Fruit fly (Drosophila melanogaster) whole organism, prepupa: ENCODE data around the gene CG8031.
A peak's percentile ranks its signal among the peaks of the same experiment; 100 is the strongest.

Experiments used
- CG10631 ChIP-seq: fragments of 200-800 bp; sonication (Bioruptor generic); optimal IDR thresholded peaks from 2 replicates; lab custom pipeline; 2016; ENCODE audit warnings: missing biosample characterization, missing genetic modification characterization
- CG10669 ChIP-seq: fragments of 200-800 bp; sonication (Bioruptor generic); optimal IDR thresholded peaks from 3 replicates; lab custom pipeline; 2018; ENCODE audit warnings: missing biosample characterization, mild to moderate bottlenecking, missing genetic modification characterization, moderate library complexity
- CG11294 ChIP-seq: fragments of 200-800 bp; sonication (Bioruptor generic); IDR thresholded peaks from 2 replicates; pipeline ENCODE4 v1.3.6; 2022; ENCODE audit warnings: missing biosample characterization, missing genetic modification characterization
- CG11902 ChIP-seq: fragments of 200-800 bp; sonication (Bioruptor generic); optimal IDR thresholded peaks from 3 replicates; lab custom pipeline; 2016; ENCODE audit warnings: missing biosample characterization, missing genetic modification characterization
- CG15336 ChIP-seq: fragments of 200-800 bp; sonication (Bioruptor generic); IDR thresholded peaks from 2 replicates; pipeline ENCODE4 v1.3.6; 2022; ENCODE audit warnings: missing biosample characterization, missing genetic modification characterization
- CG1621 ChIP-seq: fragments of 200-800 bp; sonication (Bioruptor generic); optimal IDR thresholded peaks from 3 replicates; lab custom pipeline; 2018; ENCODE audit warnings: missing biosample characterization, mild to moderate bottlenecking, missing genetic modification characterization
- CG16779 ChIP-seq: fragments of 200-800 bp; sonication (Bioruptor generic); optimal IDR thresholded peaks from 3 replicates; lab custom pipeline; 2017; ENCODE audit warnings: missing biosample characterization, mild to moderate bottlenecking, missing genetic modification characterization
- CG3032 ChIP-seq: fragments of 200-800 bp; optimal IDR thresholded peaks from 2 replicates; lab custom pipeline; 2019; ENCODE audit warnings: missing biosample characterization, mild to moderate bottlenecking, missing genetic modification characterization, moderate library complexity
- CG32006 ChIP-seq: fragments of 200-800 bp; sonication (Bioruptor generic); optimal IDR thresholded peaks from 3 replicates; lab custom pipeline; 2017; ENCODE audit warnings: missing biosample characterization, mild to moderate bottlenecking, missing genetic modification characterization
- CG3919 ChIP-seq: fragments of 200-800 bp; sonication (Bioruptor generic); optimal IDR thresholded peaks from 3 replicates; lab custom pipeline; 2016; ENCODE audit warnings: missing biosample characterization, missing genetic modification characterization
- CG4318 ChIP-seq: fragments of 200-800 bp; sonication (Bioruptor generic); optimal IDR thresholded peaks from 3 replicates; lab custom pipeline; 2017; ENCODE audit warnings: missing biosample characterization, mild to moderate bottlenecking, missing genetic modification characterization
- CG6163 ChIP-seq: fragments of 200-800 bp; sonication (Bioruptor generic); IDR thresholded peaks from 3 replicates; pipeline ENCODE4 v1.3.6; 2022; ENCODE audit warnings: missing biosample characterization, missing genetic modification characterization
- CG6276 ChIP-seq: fragments of 200-800 bp; sonication (Bioruptor generic); optimal IDR thresholded peaks from 2 replicates; lab custom pipeline; 2017; ENCODE audit warnings: missing biosample characterization, mild to moderate bottlenecking, missing genetic modification characterization
- CG6792 ChIP-seq: fragments of 200-800 bp; sonication (Bioruptor generic); optimal IDR thresholded peaks from 3 replicates; lab custom pipeline; 2016; ENCODE audit warnings: missing biosample characterization, missing genetic modification characterization
- CG6854 ChIP-seq: fragments of 200-800 bp; sonication (Bioruptor generic); optimal IDR thresholded peaks from 2 replicates; lab custom pipeline; 2017; ENCODE audit warnings: missing biosample characterization, mild to moderate bottlenecking, missing genetic modification characterization
- CG8119 ChIP-seq: fragments of 200-800 bp; sonication (Bioruptor generic); IDR thresholded peaks from 3 replicates; pipeline ENCODE4 v1.3.6; 2022; ENCODE audit warnings: missing biosample characterization, missing genetic modification characterization
- CG8319 ChIP-seq: fragments of 200-800 bp; sonication (Bioruptor generic); optimal IDR thresholded peaks from 3 replicates; lab custom pipeline; 2016; ENCODE audit warnings: missing biosample characterization, missing genetic modification characterization
- CG9139 ChIP-seq: fragments of 200-800 bp; sonication (Bioruptor generic); optimal IDR thresholded peaks from 3 replicates; lab custom pipeline; 2017; ENCODE audit warnings: missing biosample characterization, mild to moderate bottlenecking, missing genetic modification characterization
- Eip75B ChIP-seq: fragments of 200-800 bp; sonication (Bioruptor generic); optimal IDR thresholded peaks from 3 replicates; lab custom pipeline; 2016; ENCODE audit warnings: missing biosample characterization, missing genetic modification characterization
- Eip78C ChIP-seq: fragments of 200-800 bp; sonication (Bioruptor generic); peaks from one replicate; lab custom pipeline; 2016; ENCODE audit warnings: missing biosample characterization, missing genetic modification characterization
- Ets96B ChIP-seq: fragments of 200-800 bp; optimal IDR thresholded peaks from 2 replicates; lab custom pipeline; 2019; ENCODE audit warnings: missing biosample characterization, mild to moderate bottlenecking, missing genetic modification characterization, moderate library complexity
- Hr38 ChIP-seq: sonication (Bioruptor generic); optimal IDR thresholded peaks from 2 replicates; lab custom pipeline; 2016; ENCODE audit warnings: missing biosample characterization, missing genetic modification characterization
- Hr39 ChIP-seq: fragments of 200-800 bp; sonication (Bioruptor generic); optimal IDR thresholded peaks from 2 replicates; lab custom pipeline; 2016; ENCODE audit warnings: missing biosample characterization, missing genetic modification characterization
- Met ChIP-seq: fragments of 200-800 bp; sonication (Bioruptor generic); optimal IDR thresholded peaks from 3 replicates; lab custom pipeline; 2016; ENCODE audit warnings: missing biosample characterization, missing genetic modification characterization
- Sox14 ChIP-seq: fragments of 200-800 bp; sonication (Bioruptor generic); optimal IDR thresholded peaks from 3 replicates; lab custom pipeline; 2016; ENCODE audit warnings: missing biosample characterization, missing genetic modification characterization
- achi ChIP-seq: fragments of 200-800 bp; sonication (Bioruptor generic); optimal IDR thresholded peaks from 3 replicates; lab custom pipeline; 2016; ENCODE audit warnings: missing biosample characterization, missing genetic modification characterization
- acj6 ChIP-seq: fragments of 200-800 bp; sonication (Bioruptor generic); optimal IDR thresholded peaks from 3 replicates; lab custom pipeline; 2016; ENCODE audit warnings: missing biosample characterization, missing genetic modification characterization
- dac ChIP-seq: fragments of 200-800 bp; sonication (Bioruptor generic); optimal IDR thresholded peaks from 2 replicates; lab custom pipeline; 2017; ENCODE audit warnings: missing biosample characterization, mild to moderate bottlenecking, missing genetic modification characterization
- dsx ChIP-seq: fragments of 200-800 bp; optimal IDR thresholded peaks from 3 replicates; lab custom pipeline; 2019; ENCODE audit warnings: missing biosample characterization, mild to moderate bottlenecking, missing genetic modification characterization, moderate library complexity; ENCODE audit not compliant: poor library complexity, severe bottlenecking
- eg ChIP-seq: fragments of 200-800 bp; sonication (Bioruptor generic); IDR thresholded peaks from 3 replicates; pipeline ENCODE4 v1.3.6; 2022; ENCODE audit warnings: missing biosample characterization, missing genetic modification characterization
- fd59A ChIP-seq: fragments of 200-800 bp; sonication (Bioruptor generic); optimal IDR thresholded peaks from 2 replicates; lab custom pipeline; 2017; ENCODE audit warnings: missing biosample characterization, mild to moderate bottlenecking, missing genetic modification characterization, missing genetic modification reagents
- fkh ChIP-seq: fragments of 200-800 bp; sonication (Bioruptor generic); optimal IDR thresholded peaks from 3 replicates; lab custom pipeline; 2017; ENCODE audit warnings: missing biosample characterization, mild to moderate bottlenecking, missing genetic modification characterization, moderate library complexity
- lz ChIP-seq: fragments of 200-800 bp; sonication (Bioruptor generic); optimal IDR thresholded peaks from 3 replicates; lab custom pipeline; 2016; ENCODE audit warnings: missing biosample characterization, missing genetic modification characterization
- net ChIP-seq: fragments of 200-800 bp; sonication (Bioruptor generic); optimal IDR thresholded peaks from 3 replicates; lab custom pipeline; 2016; ENCODE audit warnings: missing biosample characterization, missing genetic modification characterization
- salr ChIP-seq, 2 experiments: fragments of 200-800 bp; sonication (Bioruptor generic); optimal IDR thresholded peaks; 3 replicates each; lab custom pipeline; 2016 to 2018; ENCODE audit warnings: missing biosample characterization in 2 of 2, missing genetic modification characterization in 2 of 2, mild to moderate bottlenecking in 1 of 2
- spab ChIP-seq: fragments of 200-800 bp; sonication (Bioruptor generic); optimal IDR thresholded peaks from 2 replicates; lab custom pipeline; 2017; ENCODE audit warnings: missing biosample characterization, mild to moderate bottlenecking, missing genetic modification characterization, missing genetic modification reagents
- ss ChIP-seq, 2 experiments: fragments of 200-800 bp; sonication (Bioruptor generic); optimal IDR thresholded peaks; 2 replicates in 1 of 2; 3 replicates in 1 of 2; lab custom pipeline; 2017 to 2018; ENCODE audit warnings: mild to moderate bottlenecking in 2 of 2, missing biosample characterization in 2 of 2, missing genetic modification characterization in 2 of 2, moderate library complexity in 1 of 2
- svp ChIP-seq: fragments of 200-800 bp; sonication (Bioruptor generic); peaks from one replicate; lab custom pipeline; 2016; ENCODE audit warnings: missing biosample characterization, missing genetic modification characterization
- vri ChIP-seq: fragments of 200-800 bp; sonication (Bioruptor generic); optimal IDR thresholded peaks from 3 replicates; lab custom pipeline; 2016; ENCODE audit warnings: missing biosample characterization, mild to moderate bottlenecking, missing genetic modification characterization

Gene CG8031

dm6 chr3R:13010905-13011620 lies at the start of gene CG8031:
Gene CG8031 (minus strand): TSS chr3R:13011310.
- TF ChIP-seq CG8119 (GFP tag; lab: Robert Waterston, UW): 0 out of 3 replicates have a peak, but pooled peaks have one; percentile 28
- TF ChIP-seq CG4318 (GFP tag; lab: Kevin White, UChicago): no peak
- TF ChIP-seq CG6854 (GFP tag; lab: Kevin White, UChicago): peak; percentile 2
- TF ChIP-seq dac: no peak
- TF ChIP-seq CG8319: peak; percentile 21
- no peak for TF ChIP-seq fd59A (GFP tag; lab: Kevin White, UChicago)
- TF ChIP-seq CG15336 (GFP tag; lab: Robert Waterston, UW): 0 out of 2 replicates have a peak, but pooled peaks have one; percentile 17
- TF ChIP-seq Eip78C (GFP tag; lab: Kevin White, UChicago): peak; percentile 31
- TF ChIP-seq Ets96B: no peak
- peak; percentile 73 for TF ChIP-seq vri (GFP tag; lab: Kevin White, UChicago)
- TF ChIP-seq Sox14 (GFP tag; lab: Kevin White, UChicago): peak; percentile 87
- TF ChIP-seq CG6163 (GFP tag; lab: Robert Waterston, UW): peak; percentile 50; the same call in 1 of the 3 replicates
- TF ChIP-seq, all 60 proteins: peak for 8

- TF ChIP-seq eg (0 out of 3 replicates have a peak, but pooled peaks have one; percentile 28), CG3919 (GFP tag; lab: Kevin White, UChicago) (peak; percentile 46), ss (GFP tag; optimal IDR thresholded peaks at IDR 0.05; lab: Kevin White, UChicago) (peak in 1 of 2 experiments; percentile 42), CG6792 (GFP tag; lab: Kevin White, UChicago) (no peak)
These were observed 46.2 kb upstream of the CG8031 start, which contains the start of gene sim for dm6 chr3R:13057121-13057805. Gene sim (plus strand): TSS chr3R:13057755.

DNA sequence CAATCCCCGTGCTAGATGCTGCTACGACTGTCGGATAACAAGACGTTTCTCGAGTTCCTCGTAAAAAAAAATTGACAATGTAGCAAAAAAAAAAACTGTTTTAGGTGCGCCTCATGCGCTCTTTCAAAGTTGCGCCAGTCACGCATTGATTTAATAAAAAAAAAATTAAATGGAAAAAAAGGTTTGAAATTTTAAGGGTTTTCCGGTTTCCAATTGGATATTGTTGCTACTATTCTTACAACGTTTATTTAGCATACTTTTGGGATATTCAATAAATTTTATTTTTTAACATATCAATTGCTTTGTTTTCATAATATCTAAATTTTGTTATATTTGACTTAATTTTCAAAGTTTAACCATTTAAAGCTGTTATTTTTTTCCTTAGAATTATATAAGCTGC lies 45.4 kb upstream of the CG8031 start:
- TF ChIP-seq CG3032 (tag; lab: Kevin White, UChicago) (no peak), Eip75B (no peak), CG4318 (GFP tag; lab: Kevin White, UChicago) (no peak), CG11294 (GFP tag; lab: Robert Waterston, UW) (no peak), CG6163 (GFP tag; lab: Robert Waterston, UW) (no peak)

DNA sequence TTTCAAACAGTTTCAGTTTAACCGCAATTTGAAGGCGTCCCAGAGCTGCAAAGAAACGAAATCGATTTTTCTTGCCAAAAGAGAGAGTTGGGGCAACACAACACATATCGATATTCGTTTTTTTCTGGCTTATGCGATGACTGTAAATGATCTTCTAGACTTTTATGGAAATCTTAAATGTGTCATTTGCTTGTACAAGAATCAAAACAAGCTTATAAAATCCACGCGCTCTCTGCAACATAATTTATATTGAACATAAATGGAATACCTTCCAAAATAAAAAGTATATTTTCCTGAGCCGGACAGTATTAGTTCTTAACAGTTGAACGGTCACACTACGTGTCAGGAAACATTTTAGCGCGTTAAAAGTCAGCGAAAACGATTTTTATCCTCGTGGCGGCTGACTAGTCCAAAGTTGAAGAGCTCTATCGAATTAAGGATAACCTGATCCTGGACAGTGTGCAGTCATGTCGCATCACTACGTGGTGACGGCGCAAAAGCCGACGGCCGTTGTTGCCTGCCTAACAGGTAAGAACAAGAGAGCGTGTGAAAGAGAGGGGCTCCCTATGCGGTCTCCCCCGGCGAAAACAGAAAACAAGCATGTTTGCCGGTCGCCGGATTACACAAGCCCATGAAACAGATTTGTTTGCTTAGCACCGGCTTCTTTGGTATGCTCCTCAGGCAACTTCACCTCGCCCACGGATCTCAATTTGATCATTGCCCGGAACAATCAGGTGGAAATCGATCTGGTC lies 41.0 kb upstream of the CG8031 start, which contains the start of gene pic:
Gene pic, plus strand, starts transcription at position 304 of the 752 bp plus-strand sequence.
- TF ChIP-seq CG1621 (tag; lab: Kevin White, UChicago): no peak
- TF ChIP-seq fkh: peak; percentile 60
- peak; percentile 98 for TF ChIP-seq CG6276 (GFP tag; lab: Kevin White, UChicago)

DNA sequence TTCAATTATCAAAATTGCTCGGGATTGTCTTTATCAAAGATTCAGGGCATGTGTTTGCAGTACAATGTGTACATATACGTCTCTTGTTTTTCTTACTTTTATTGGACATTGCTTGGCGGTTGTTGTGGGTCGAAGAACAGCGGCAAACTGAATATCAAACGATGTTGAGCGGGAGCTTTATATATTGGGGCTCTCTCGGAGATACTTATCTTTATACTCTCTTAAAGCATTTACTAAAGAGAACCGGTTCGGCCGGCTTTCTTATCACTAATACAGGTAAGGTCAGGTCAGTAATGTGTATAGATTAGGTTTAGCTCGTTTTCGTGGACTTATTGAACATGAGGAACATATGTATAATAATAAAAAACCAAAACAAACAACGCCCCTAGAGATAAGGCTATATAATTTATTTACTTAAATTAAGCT lies 40.2 kb upstream of the CG8031 start, which contains the start of gene CG7966:
Gene CG7966, minus strand, starts transcription at position 156 of the 426 bp plus-strand sequence.
- TF ChIP-seq CG6276 (GFP tag; lab: Kevin White, UChicago) (no peak), net (GFP tag; lab: Kevin White, UChicago) (peak; percentile 31), CG3032 (tag; lab: Kevin White, UChicago) (peak; percentile 23), Hr39 (GFP tag; lab: Kevin White, UChicago) (no peak), Eip78C (GFP tag; lab: Kevin White, UChicago) (peak; percentile 86), eg (peak; percentile 46; the same call in 2 of the 3 replicates), salr (GFP tag; optimal IDR thresholded peaks at IDR 0.05; lab: Kevin White, UChicago) (no peak), achi (GFP tag; lab: Kevin White, UChicago) (no peak), lz (GFP tag; lab: Kevin White, UChicago) (no peak), Ets96B (no peak), CG8319 (no peak), acj6 (GFP tag; lab: Kevin White, UChicago) (no peak), Hr38 (GFP tag; lab: Kevin White, UChicago) (no peak), Met (GFP tag; lab: Kevin White, UChicago) (no peak), spab (GFP tag; lab: Kevin White, UChicago) (no peak), CG16779 (tag; lab: Kevin White, UChicago) (no peak), CG10669 (no peak), Sox14 (GFP tag; lab: Kevin White, UChicago) (no peak), CG10631 (GFP tag; lab: Kevin White, UChicago) (no peak), CG11902 (no peak), CG32006 (no peak), dsx (peak; percentile 96), CG9139 (GFP tag; lab: Kevin White, UChicago) (peak; percentile 52), svp (GFP tag; lab: Kevin White, UChicago) (peak; percentile 95)
